Fruit fly (Drosophila melanogaster) whole organism, adult: ENCODE results near the gene CG46308.
A peak's percentile ranks its signal among the peaks of the same experiment; 100 is the strongest.

Experiments used
- CG11617 ChIP-seq: fragments of 200-800 bp; sonication (Bioruptor generic); optimal IDR thresholded peaks from 2 replicates; lab custom pipeline; 2017; ENCODE audit warnings: mild to moderate bottlenecking, missing biosample characterization, missing genetic modification reagents, missing genetic modification characterization
- CG12768 ChIP-seq: fragments of 200-800 bp; sonication (Bioruptor generic); optimal IDR thresholded peaks from 2 replicates; lab custom pipeline; 2017; ENCODE audit warnings: missing biosample characterization, missing genetic modification characterization, mild to moderate bottlenecking, moderate library complexity, missing genetic modification reagents
- CG14711 ChIP-seq: fragments of 200-800 bp; sonication (Bioruptor generic); optimal IDR thresholded peaks from 2 replicates; lab custom pipeline; 2018; ENCODE audit warnings: missing biosample characterization, mild to moderate bottlenecking, missing genetic modification characterization, moderate library complexity
- CG1620 ChIP-seq: fragments of 200-800 bp; sonication (Bioruptor generic); optimal IDR thresholded peaks from 2 replicates; lab custom pipeline; 2016; ENCODE audit warnings: missing biosample characterization, missing genetic modification characterization
- CG33017 ChIP-seq: fragments of 200-800 bp; sonication (Bioruptor generic); optimal IDR thresholded peaks from 2 replicates; lab custom pipeline; 2018; ENCODE audit warnings: missing biosample characterization, mild to moderate bottlenecking, missing genetic modification characterization, moderate library complexity
- CG5204 ChIP-seq: fragments of 200-800 bp; sonication (Bioruptor generic); optimal IDR thresholded peaks from 2 replicates; lab custom pipeline; 2016; ENCODE audit warnings: missing biosample characterization, missing genetic modification characterization
- CG7045 ChIP-seq: fragments of 200-800 bp; sonication (Bioruptor generic); optimal IDR thresholded peaks from 2 replicates; lab custom pipeline; 2017; ENCODE audit warnings: missing biosample characterization, mild to moderate bottlenecking, missing genetic modification characterization
- CG7101 ChIP-seq: fragments of 200-800 bp; sonication (Bioruptor generic); optimal IDR thresholded peaks from 2 replicates; lab custom pipeline; 2018; ENCODE audit warnings: missing biosample characterization, mild to moderate bottlenecking, missing genetic modification characterization, moderate library complexity
- Clk ChIP-seq: fragments of 200-800 bp; sonication (Bioruptor generic); optimal IDR thresholded peaks from 2 replicates; lab custom pipeline; 2017; ENCODE audit warnings: missing biosample characterization, missing genetic modification characterization
- Crg-1 ChIP-seq: fragments of 200-800 bp; sonication (Bioruptor generic); optimal IDR thresholded peaks from 2 replicates; lab custom pipeline; 2016; ENCODE audit warnings: missing biosample characterization, missing genetic modification characterization
- Hr96 ChIP-seq: fragments of 200-800 bp; sonication (Bioruptor generic); optimal IDR thresholded peaks from 2 replicates; lab custom pipeline; 2016; ENCODE audit warnings: missing biosample characterization, missing genetic modification characterization
- Mnt ChIP-seq: fragments of 200-800 bp; sonication (Bioruptor generic); optimal IDR thresholded peaks from 2 replicates; lab custom pipeline; 2016; ENCODE audit warnings: missing biosample characterization, mild to moderate bottlenecking, missing genetic modification characterization
- bab1 ChIP-seq: fragments of 200-800 bp; sonication (Bioruptor generic); optimal IDR thresholded peaks from 3 replicates; lab custom pipeline; 2019; ENCODE audit warnings: missing biosample characterization, mild to moderate bottlenecking, missing genetic modification characterization, moderate library complexity
- cic ChIP-seq: fragments of 200-800 bp; sonication (Bioruptor generic); optimal IDR thresholded peaks from 2 replicates; lab custom pipeline; 2017; ENCODE audit warnings: missing biosample characterization, mild to moderate bottlenecking, missing genetic modification characterization, moderate library complexity
- cnc ChIP-seq, 2 experiments: fragments of >200 bp; optimal IDR thresholded peaks; 2 replicates each; lab custom pipeline; 2017
- kay ChIP-seq: fragments of 200-800 bp; sonication (Bioruptor generic); peaks from one replicate; lab custom pipeline; 2016; ENCODE audit warnings: missing biosample characterization, missing genetic modification characterization, borderline replicate concordance
- ovo ChIP-seq: fragments of 200-800 bp; sonication (Bioruptor generic); optimal IDR thresholded peaks from 2 replicates; lab custom pipeline; 2016; ENCODE audit warnings: missing biosample characterization, missing genetic modification characterization
- pad ChIP-seq: fragments of 200-800 bp; sonication (Bioruptor generic); optimal IDR thresholded peaks from 3 replicates; lab custom pipeline; 2017; ENCODE audit warnings: missing biosample characterization, missing genetic modification characterization, mild to moderate bottlenecking, moderate library complexity, missing genetic modification reagents
- tj ChIP-seq: fragments of 200-800 bp; sonication (Bioruptor generic); optimal IDR thresholded peaks from 3 replicates; lab custom pipeline; 2017; ENCODE audit warnings: missing biosample characterization, mild to moderate bottlenecking, missing genetic modification characterization, moderate library complexity
- toe ChIP-seq: fragments of 200-800 bp; sonication (Bioruptor generic); optimal IDR thresholded peaks from 2 replicates; lab custom pipeline; 2016; ENCODE audit warnings: missing biosample characterization, missing genetic modification characterization

Gene CG46308

dm6 chr2L:13497915-13498314 lies 36.3 kb downstream of the CG46308 start:
- TF ChIP-seq cic (GFP tag; lab: Kevin White, UChicago) (no peak), CG33017 (tag; lab: Kevin White, UChicago) (no peak), CG7101 (tag; lab: Kevin White, UChicago) (no peak), toe (GFP tag; lab: Kevin White, UChicago) (no peak), CG12768 (GFP tag; lab: Kevin White, UChicago) (no peak), CG5204 (GFP tag; lab: Kevin White, UChicago) (no peak), CG14711 (tag; lab: Kevin White, UChicago) (no peak), bab1 (GFP tag; lab: Kevin White, UChicago) (no peak), CG11617 (GFP tag; lab: Kevin White, UChicago) (no peak), ovo (GFP tag; lab: Kevin White, UChicago) (no peak), CG1620 (GFP tag; lab: Kevin White, UChicago) (no peak), Mnt (no peak), Crg-1 (GFP tag; lab: Kevin White, UChicago) (no peak), kay (GFP tag; lab: Kevin White, UChicago) (no peak), cnc (optimal IDR thresholded peaks at IDR 0.05; lab: Kevin White, UChicago) (no peak), tj (no peak), Clk (GFP tag; lab: Kevin White, UChicago) (no peak), pad (GFP tag; lab: Kevin White, UChicago) (no peak), CG7045 (GFP tag; lab: Kevin White, UChicago) (no peak)

- TF ChIP-seq CG1620 (GFP tag; lab: Kevin White, UChicago) (no peak), Hr96 (no peak), tj (no peak), CG11617 (GFP tag; lab: Kevin White, UChicago) (no peak), CG14711 (tag; lab: Kevin White, UChicago) (no peak), Mnt (no peak), CG7045 (GFP tag; lab: Kevin White, UChicago) (no peak), pad (GFP tag; lab: Kevin White, UChicago) (no peak), Clk (GFP tag; lab: Kevin White, UChicago) (no peak), Crg-1 (GFP tag; lab: Kevin White, UChicago) (no peak), CG12768 (GFP tag; lab: Kevin White, UChicago) (no peak), CG5204 (GFP tag; lab: Kevin White, UChicago) (no peak), kay (GFP tag; lab: Kevin White, UChicago) (no peak), CG7101 (tag; lab: Kevin White, UChicago) (no peak), cnc (optimal IDR thresholded peaks at IDR 0.05; lab: Kevin White, UChicago) (no peak), cic (GFP tag; lab: Kevin White, UChicago) (no peak), ovo (GFP tag; lab: Kevin White, UChicago) (no peak), CG33017 (tag; lab: Kevin White, UChicago) (no peak)
Observed at dm6 chr2L:13500416-13500815, 38.8 kb downstream of the CG46308 start.

dm6 chr2L:13509533-13510240 lies 48.1 kb downstream of the CG46308 start:
- no peak for TF ChIP-seq CG5204 (GFP tag; lab: Kevin White, UChicago)
- TF ChIP-seq pad (GFP tag; lab: Kevin White, UChicago): no peak
- no peak for TF ChIP-seq CG14711 (tag; lab: Kevin White, UChicago)
- TF ChIP-seq CG33017 (tag; lab: Kevin White, UChicago): no peak
- TF ChIP-seq cnc (optimal IDR thresholded peaks at IDR 0.05; lab: Kevin White, UChicago): no peak
- TF ChIP-seq bab1 (GFP tag; lab: Kevin White, UChicago): peak; percentile 3
- TF ChIP-seq cic (GFP tag; lab: Kevin White, UChicago): no peak
- TF ChIP-seq tj: peak; percentile 82
- no peak for TF ChIP-seq ovo (GFP tag; lab: Kevin White, UChicago)
- TF ChIP-seq Mnt: no peak
- no peak for TF ChIP-seq CG12768 (GFP tag; lab: Kevin White, UChicago)
- TF ChIP-seq toe (GFP tag; lab: Kevin White, UChicago): no peak
- TF ChIP-seq CG7045 (GFP tag; lab: Kevin White, UChicago): no peak

- TF ChIP-seq CG5204 (GFP tag; lab: Kevin White, UChicago): no peak
- TF ChIP-seq cic (GFP tag; lab: Kevin White, UChicago): peak; percentile 41
- no peak for TF ChIP-seq CG14711 (tag; lab: Kevin White, UChicago)
- TF ChIP-seq Mnt: peak; percentile 15
- peak; percentile 46 for TF ChIP-seq bab1 (GFP tag; lab: Kevin White, UChicago)
- peak; percentile 12 for TF ChIP-seq CG12768 (GFP tag; lab: Kevin White, UChicago)
- peak; percentile 86 for TF ChIP-seq kay (GFP tag; lab: Kevin White, UChicago)
- peak; percentile 96 for TF ChIP-seq tj
- no peak for TF ChIP-seq cnc (optimal IDR thresholded peaks at IDR 0.05; lab: Kevin White, UChicago)
Observed at dm6 chr2L:13510870-13511867, 49.6 kb downstream of the CG46308 start.
